Worm (Caenorhabditis elegans): ENCODE results near the gene Y46G5A.36.

- TF ChIP-seq C38D4.7 (GFP tag; optimal IDR thresholded peaks at IDR 0.05) (no peak), lin-11 (tag; optimal IDR thresholded peaks at IDR 0.05) (no peak), pag-3 (tag; optimal IDR thresholded peaks at IDR 0.05; ENCODE audit: borderline replicate concordance) (no peak), dmd-4 (tag; optimal IDR thresholded peaks at IDR 0.05; ENCODE audit: borderline replicate concordance) (no peak), elt-2 (tag; optimal IDR thresholded peaks at IDR 0.05) (no peak), unc-55 (GFP tag; optimal IDR thresholded peaks at IDR 0.05) (no peak), ets-4 (tag; optimal IDR thresholded peaks at IDR 0.05) (no peak), pqm-1 (tag; optimal IDR thresholded peaks at IDR 0.05) (no peak)
Observed at ce11 chrII:12826752-12827151, 3.3 kb downstream of the Y46G5A.36 start, which contains the start of gene Y46G5A.38.
